Worm (Caenorhabditis elegans): Measurements from ENCODE around the gene lido-4.
A peak's percentile ranks its signal among the peaks of the same experiment; 100 is the strongest.

The lido-4 gene

DNA sequence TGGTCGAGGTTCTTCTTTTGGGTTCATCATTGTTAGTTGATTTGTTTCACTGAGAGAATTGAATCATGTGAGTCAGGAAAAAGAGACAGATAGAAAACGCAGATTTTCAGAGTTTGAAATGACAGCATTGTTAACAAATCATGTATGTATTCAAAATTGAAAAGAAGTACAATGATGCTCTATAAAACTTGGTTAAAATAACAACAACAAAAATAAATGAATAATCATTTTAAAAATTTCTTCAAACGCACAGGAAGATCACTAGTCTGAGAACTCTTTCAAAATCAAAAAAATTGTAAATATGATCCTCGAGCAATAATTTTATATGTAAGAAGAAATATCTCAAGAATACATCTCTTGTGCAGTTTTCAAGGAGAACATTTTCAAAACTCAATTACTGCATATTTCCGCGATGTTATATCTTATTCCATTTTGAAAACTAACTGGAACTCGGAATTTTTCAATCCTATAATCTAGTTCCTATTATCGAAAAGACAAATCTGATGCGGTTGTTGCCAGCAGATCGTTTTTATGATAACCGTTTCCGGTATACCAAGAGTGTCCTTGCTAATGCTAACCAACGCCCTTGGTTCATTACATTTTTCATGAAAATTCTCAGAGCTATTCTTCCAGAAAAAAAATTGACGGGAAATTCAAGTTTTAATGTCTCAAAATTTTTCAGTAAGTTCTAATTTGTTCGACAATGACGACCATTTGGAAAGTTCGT, 10.9 kb downstream of the lido-4 start, which contains the start of gene lido-1:
lido-1 (minus strand) TSS at position 51 of the 727 bp plus-strand sequence.
- TF ChIP-seq elt-1 (tag; optimal IDR thresholded peaks at IDR 0.05) (peak; percentile 66), hmg-11 (tag; optimal IDR thresholded peaks at IDR 0.05) (no peak)

DNA sequence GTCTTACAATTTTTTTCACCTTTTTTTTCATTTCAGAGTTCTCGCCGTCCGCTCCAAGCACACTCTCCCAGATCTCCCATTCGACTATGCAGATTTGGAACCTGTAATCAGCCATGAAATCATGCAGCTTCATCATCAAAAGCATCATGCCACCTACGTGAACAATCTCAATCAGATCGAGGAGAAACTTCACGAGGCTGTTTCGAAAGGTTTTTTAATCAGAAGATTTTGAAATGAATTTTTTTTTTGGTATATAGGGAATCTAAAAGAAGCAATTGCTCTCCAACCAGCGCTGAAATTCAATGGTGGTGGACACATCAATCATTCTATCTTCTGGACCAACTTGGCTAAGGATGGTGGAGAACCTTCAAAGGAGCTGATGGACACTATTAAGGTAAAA, 14.4 kb downstream of the lido-4 start, which contains the start of gene C08A9.3:
C08A9.3 (minus strand) TSS at position 101 of the 400 bp plus-strand sequence.
- TF ChIP-seq unc-62 (GFP tag; optimal IDR thresholded peaks at IDR 0.05) (no peak), aly-2 (tag; optimal IDR thresholded peaks at IDR 0.05) (no peak), ztf-4 (tag; optimal IDR thresholded peaks at IDR 0.05) (no peak), snpc-4 (tag; optimal IDR thresholded peaks at IDR 0.05) (no peak), mdl-1 (tag; optimal IDR thresholded peaks at IDR 0.05) (no peak), nhr-28 (tag; optimal IDR thresholded peaks at IDR 0.05) (no peak), elt-1 (tag; optimal IDR thresholded peaks at IDR 0.05) (no peak), ZK546.5 (tag; optimal IDR thresholded peaks at IDR 0.05) (no peak), nhr-77 (tag; optimal IDR thresholded peaks at IDR 0.05) (no peak), R02D3.7 (tag; optimal IDR thresholded peaks at IDR 0.05) (no peak), elt-2 (tag; optimal IDR thresholded peaks at IDR 0.05) (no peak), zag-1 (tag; optimal IDR thresholded peaks at IDR 0.05) (no peak), sea-2 (GFP tag; optimal IDR thresholded peaks at IDR 0.05) (no peak), lsy-12 (tag; optimal IDR thresholded peaks at IDR 0.05) (no peak), lin-39 (tag; optimal IDR thresholded peaks at IDR 0.05) (no peak), nhr-23 (tag; optimal IDR thresholded peaks at IDR 0.05) (no peak)

DNA sequence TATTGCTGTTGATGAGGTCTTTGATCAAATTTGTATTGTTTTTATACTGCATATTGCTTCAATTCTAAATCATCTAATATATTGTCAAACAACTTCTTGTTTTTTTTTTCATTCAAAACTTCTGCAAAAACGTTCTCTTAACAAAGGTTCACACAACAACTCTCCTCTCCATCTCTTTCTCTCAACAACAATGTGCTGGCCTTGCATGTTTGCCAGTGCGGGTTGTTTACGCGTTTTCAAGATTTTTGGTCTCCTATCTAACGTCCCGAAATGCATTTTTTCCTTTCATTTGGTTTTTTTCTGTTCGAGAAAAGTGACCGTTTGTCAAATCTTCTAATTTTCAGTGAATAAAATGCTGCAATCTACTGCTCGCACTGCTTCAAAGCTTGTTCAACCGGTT, 15.2 kb downstream of the lido-4 start, which contains the start of gene sod-3:
sod-3 (plus strand) TSS at position 338 of the 400 bp plus-strand sequence.
- TF ChIP-seq pha-4 (tag; optimal IDR thresholded peaks at IDR 0.05) = peak; percentile 57
- peak; percentile 15 for TF ChIP-seq lin-39 (tag; optimal IDR thresholded peaks at IDR 0.05)
- no peak for TF ChIP-seq elt-3 (tag; optimal IDR thresholded peaks at IDR 0.05)
- TF ChIP-seq nfya-1 (tag; optimal IDR thresholded peaks at IDR 0.05; ENCODE audit: insufficient read depth) = no peak

DNA sequence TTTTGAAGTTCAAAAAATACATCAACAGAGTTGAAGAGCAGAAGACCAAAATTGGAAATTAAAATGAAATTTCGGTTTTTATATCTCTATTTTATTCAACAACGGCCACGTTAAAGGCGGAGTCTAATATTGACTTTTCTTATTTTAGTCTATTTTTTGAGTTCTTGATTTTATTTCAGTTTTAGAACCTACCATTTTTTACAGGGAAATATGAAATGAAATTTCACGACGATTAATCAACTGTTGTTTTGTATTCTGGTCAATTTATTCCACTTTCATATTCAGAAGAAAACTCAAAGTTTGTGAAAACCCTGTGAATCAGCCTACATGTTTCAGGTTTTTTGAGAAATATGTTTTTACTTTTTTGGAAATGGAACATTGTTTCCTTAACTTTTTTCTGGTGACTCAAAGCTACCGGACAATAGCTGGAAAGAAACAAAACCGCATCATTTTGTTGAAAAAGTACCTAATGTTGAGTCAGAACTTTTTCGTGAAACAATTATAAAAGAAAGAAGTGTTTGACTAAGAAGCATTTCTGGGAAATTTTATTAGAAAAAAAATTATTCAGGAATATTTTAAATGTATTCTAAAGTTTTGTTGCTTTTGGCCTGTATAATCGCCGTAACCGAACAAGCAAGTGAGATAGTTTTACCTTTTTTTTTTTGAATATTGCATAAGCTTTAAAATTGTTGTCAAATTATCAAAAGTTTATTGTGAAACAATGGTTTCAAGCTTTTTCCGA, 26.8 kb downstream of the lido-4 start, which contains the start of the genes irld-23 and C08A9.10:
irld-23 (minus strand) TSS at position 51 of the 742 bp plus-strand sequence.
C08A9.10 (plus strand) TSS at position 545 of the 742 bp plus-strand sequence.
- no peak for TF ChIP-seq aly-2 (tag; optimal IDR thresholded peaks at IDR 0.05)
- TF ChIP-seq elt-1 (tag; optimal IDR thresholded peaks at IDR 0.05) = no peak

DNA sequence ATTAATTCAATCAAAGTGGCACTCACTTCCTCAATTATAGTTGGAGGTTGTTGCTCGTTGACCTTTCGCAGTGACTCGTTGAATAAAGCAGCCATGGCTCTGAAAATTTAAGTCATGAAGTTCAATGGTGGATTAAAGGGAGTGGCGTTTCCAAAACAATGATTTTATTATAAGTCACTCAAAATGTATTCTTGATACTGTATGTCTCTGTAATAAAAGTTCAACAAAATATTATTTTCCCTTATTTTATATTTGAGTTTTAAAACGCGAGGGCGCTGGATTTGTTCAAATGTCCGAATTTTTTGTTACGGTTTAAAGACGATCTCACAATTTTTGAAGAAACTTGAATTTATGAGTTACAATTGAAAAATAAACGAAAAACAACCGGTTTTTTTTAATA, 35.5 kb downstream of the lido-4 start, which contains the start of gene C30G4.4:
C30G4.4 (minus strand) TSS at position 101 of the 400 bp plus-strand sequence.
- no peak for TF ChIP-seq lin-39 (tag; optimal IDR thresholded peaks at IDR 0.05)
- no peak for TF ChIP-seq egl-5 (tag; optimal IDR thresholded peaks at IDR 0.05)
- TF ChIP-seq nfya-1 (tag; optimal IDR thresholded peaks at IDR 0.05; ENCODE audit: insufficient read depth) = no peak
- no peak for TF ChIP-seq nhr-77 (tag; optimal IDR thresholded peaks at IDR 0.05)
- no peak for TF ChIP-seq skn-1 (tag; optimal IDR thresholded peaks at IDR 0.05)
- no peak for TF ChIP-seq ZK546.5 (tag; optimal IDR thresholded peaks at IDR 0.05)
- TF ChIP-seq nhr-23 (tag; optimal IDR thresholded peaks at IDR 0.05) = no peak
- TF ChIP-seq ztf-11 (tag; optimal IDR thresholded peaks at IDR 0.05) = no peak
- TF ChIP-seq snpc-4 (tag; optimal IDR thresholded peaks at IDR 0.05) = no peak
- TF ChIP-seq aly-2 (tag; optimal IDR thresholded peaks at IDR 0.05) = no peak
- no peak for TF ChIP-seq eor-1 (tag; optimal IDR thresholded peaks at IDR 0.05)
- no peak for TF ChIP-seq zag-1 (tag; optimal IDR thresholded peaks at IDR 0.05)
- TF ChIP-seq mml-1 (tag; optimal IDR thresholded peaks at IDR 0.05) = no peak
- TF ChIP-seq ceh-9 (tag; optimal IDR thresholded peaks at IDR 0.05) = no peak
- no peak for TF ChIP-seq sea-2 (GFP tag; optimal IDR thresholded peaks at IDR 0.05)
- TF ChIP-seq hmg-11 (tag; optimal IDR thresholded peaks at IDR 0.05) = no peak

DNA sequence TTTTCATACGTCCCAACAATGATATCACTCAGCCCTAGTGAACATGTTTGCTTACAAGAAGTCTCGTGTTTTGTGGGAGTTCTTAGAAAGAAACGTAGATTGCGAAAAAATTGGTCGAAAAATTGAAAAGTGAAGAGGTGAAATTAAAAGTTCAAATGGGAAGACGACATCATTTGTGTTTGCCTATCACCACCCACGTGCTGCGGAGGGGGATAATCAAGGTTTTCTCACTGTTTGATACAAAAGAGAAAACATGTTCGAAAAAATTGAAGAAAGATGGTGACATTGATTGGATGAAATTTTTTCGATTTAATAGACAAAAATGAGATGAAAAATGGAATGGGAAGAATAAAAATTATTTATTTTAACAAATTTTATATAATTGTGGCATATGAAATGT, 37.1 kb downstream of the lido-4 start:
- TF ChIP-seq fkh-10 (GFP tag; optimal IDR thresholded peaks at IDR 0.05) (no peak), ceh-28 (tag; optimal IDR thresholded peaks at IDR 0.05) (no peak), nhr-23 (tag; optimal IDR thresholded peaks at IDR 0.05) (peak; percentile 34)

Data from whole organism, L3 larva.